Worm (Caenorhabditis elegans): ENCODE results near the gene F54F2.9.

Gene F54F2.9

DNA sequence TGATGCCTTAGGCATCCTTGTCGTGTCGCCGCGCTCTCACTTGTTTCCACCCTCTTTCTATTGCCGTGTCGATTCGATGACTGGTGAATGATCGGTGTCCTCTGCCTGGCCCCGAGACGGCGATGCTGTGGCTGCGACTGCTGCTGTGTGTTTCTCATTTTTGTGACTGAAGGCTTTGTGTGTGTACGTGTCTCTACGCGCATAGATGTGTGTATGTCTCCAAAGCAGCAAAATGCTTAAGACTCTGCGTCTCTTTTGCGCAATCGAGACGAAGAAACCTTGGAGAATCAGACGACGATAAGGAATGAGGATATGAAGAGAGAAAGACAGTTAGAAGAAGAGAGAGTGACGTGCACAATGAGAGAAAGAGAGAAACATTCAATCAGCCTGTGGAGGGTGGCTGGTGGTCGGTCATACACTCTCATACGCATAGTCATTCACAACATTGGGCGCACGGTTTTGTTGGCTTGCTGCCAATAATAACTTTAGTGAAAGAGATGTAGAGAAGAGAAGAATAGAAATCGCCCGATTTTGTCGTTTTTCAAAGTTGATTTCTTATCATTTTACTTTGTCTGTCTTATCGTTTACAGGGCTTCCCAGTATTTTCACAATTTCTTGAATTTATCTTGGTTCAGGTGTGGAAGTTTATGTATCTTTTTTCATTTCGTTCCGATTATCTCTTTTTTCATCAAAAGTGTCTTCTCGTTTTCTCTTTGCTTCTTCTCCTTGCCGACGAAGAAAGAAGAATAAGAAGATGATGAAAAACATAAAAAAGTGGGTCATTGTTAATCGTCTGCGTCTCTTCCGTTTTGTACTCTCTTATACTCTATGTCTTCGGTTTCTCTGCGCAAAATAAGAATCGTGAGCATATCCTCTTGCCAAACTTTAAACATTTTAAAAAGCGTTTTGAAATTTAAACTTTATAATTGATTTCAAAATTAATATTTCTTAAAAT lies 24.9 kb downstream of the F54F2.9 start:
- TF ChIP-seq W03F9.2 (tag; optimal IDR thresholded peaks at IDR 0.05) (peak; percentile 66), dao-5 (tag; optimal IDR thresholded peaks at IDR 0.05) (peak; percentile 55), him-1 (tag; optimal IDR thresholded peaks at IDR 0.05) (peak; percentile 56)

- TF ChIP-seq W03F9.2 (tag; optimal IDR thresholded peaks at IDR 0.05) = no peak
- no peak for TF ChIP-seq dao-5 (tag; optimal IDR thresholded peaks at IDR 0.05)
- TF ChIP-seq him-1 (tag; optimal IDR thresholded peaks at IDR 0.05) = no peak
Observed at ce11 chrIII:8801352-8801863, 25.6 kb downstream of the F54F2.9 start.

ce11 chrIII:8800796-8801083 lies 26.3 kb downstream of the F54F2.9 start:
- TF ChIP-seq W03F9.2 (tag; optimal IDR thresholded peaks at IDR 0.05) (no peak), dao-5 (tag; optimal IDR thresholded peaks at IDR 0.05) (no peak), him-1 (tag; optimal IDR thresholded peaks at IDR 0.05) (no peak)

- TF ChIP-seq him-1 (tag; optimal IDR thresholded peaks at IDR 0.05) (peak; percentile 88), dao-5 (tag; optimal IDR thresholded peaks at IDR 0.05) (no peak), W03F9.2 (tag; optimal IDR thresholded peaks at IDR 0.05) (peak; percentile 65)
Observed at ce11 chrIII:8799964-8800795, 26.8 kb downstream of the F54F2.9 start, which contains the start of gene F54F2.6. Gene F54F2.6 (minus strand): TSS chrIII:8800701.

DNA sequence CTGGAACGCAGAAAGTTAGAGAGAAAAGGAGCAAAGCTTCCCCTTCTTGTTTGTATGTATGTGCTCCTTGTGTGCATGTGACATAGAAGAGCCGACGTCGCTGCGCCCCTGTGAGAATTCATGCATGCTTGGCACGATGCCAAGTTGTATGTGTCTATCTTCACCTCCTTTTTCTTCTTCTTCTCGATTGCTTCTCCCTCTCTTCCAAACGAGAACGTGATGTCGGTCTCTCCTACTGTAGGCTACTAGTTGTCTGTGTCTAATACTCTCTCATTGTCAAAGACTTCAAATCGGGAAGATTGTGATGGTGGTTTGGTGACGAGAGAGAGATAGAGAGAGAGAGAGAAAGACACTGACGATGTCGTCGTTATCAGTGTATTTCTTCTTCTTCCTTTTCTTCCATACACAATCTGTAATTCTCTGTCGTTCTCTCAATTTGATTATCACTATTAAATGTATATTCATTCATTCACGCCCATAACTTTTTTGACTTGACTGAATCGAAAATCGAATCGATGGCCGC lies 29.8 kb downstream of the F54F2.9 start:
- TF ChIP-seq him-1 (tag; optimal IDR thresholded peaks at IDR 0.05) = peak; percentile 77
- no peak for TF ChIP-seq dao-5 (tag; optimal IDR thresholded peaks at IDR 0.05)
- peak; percentile 75 for TF ChIP-seq W03F9.2 (tag; optimal IDR thresholded peaks at IDR 0.05)

- peak; percentile 96 for TF ChIP-seq him-1 (tag; optimal IDR thresholded peaks at IDR 0.05)
- peak; percentile 86 for TF ChIP-seq W03F9.2 (tag; optimal IDR thresholded peaks at IDR 0.05)
- peak; percentile 46 for TF ChIP-seq dao-5 (tag; optimal IDR thresholded peaks at IDR 0.05)
Observed at ce11 chrIII:8795595-8796141, 31.4 kb downstream of the F54F2.9 start.

- TF ChIP-seq dao-5 (tag; optimal IDR thresholded peaks at IDR 0.05) (no peak), him-1 (tag; optimal IDR thresholded peaks at IDR 0.05) (no peak), W03F9.2 (tag; optimal IDR thresholded peaks at IDR 0.05) (no peak)
Observed at ce11 chrIII:8794793-8795192, 32.2 kb downstream of the F54F2.9 start.

ce11 chrIII:8792251-8792650 lies 34.8 kb downstream of the F54F2.9 start, which contains the start of gene ztf-1:
Gene ztf-1 (minus strand): TSS chrIII:8792351.
- TF ChIP-seq W03F9.2 (tag; optimal IDR thresholded peaks at IDR 0.05) = no peak
- no peak for TF ChIP-seq dao-5 (tag; optimal IDR thresholded peaks at IDR 0.05)
- no peak for TF ChIP-seq him-1 (tag; optimal IDR thresholded peaks at IDR 0.05)

ce11 chrIII:8791235-8791634 lies 35.8 kb downstream of the F54F2.9 start, which contains the start of the genes zfp-1 and F54F2.14:
Gene zfp-1 (plus strand): TSS chrIII:8791535.
Gene F54F2.14 (plus strand): TSS chrIII:8791546.
- no peak for TF ChIP-seq him-1 (tag; optimal IDR thresholded peaks at IDR 0.05)
- TF ChIP-seq W03F9.2 (tag; optimal IDR thresholded peaks at IDR 0.05) = no peak
- TF ChIP-seq dao-5 (tag; optimal IDR thresholded peaks at IDR 0.05) = no peak

DNA sequence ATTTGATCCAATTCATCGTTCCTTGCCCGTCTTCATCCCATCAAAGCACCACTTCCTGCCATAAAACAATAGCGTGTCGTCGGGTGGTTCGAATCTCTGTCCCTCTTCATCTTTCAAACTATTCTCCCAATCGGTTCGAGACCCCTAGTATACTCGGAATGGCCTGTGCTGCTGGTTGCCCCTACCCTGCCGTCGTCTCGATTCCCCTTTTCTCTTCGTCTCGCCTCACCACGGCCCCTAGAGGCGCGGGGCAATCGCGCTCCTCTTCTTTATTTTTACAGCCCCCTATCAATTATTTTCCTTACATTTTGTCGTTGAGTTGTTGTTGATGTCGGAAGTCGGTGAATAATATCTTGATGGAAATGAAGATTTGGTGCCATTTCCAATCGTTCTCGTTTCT lies 38.3 kb downstream of the F54F2.9 start:
- TF ChIP-seq him-1 (tag; optimal IDR thresholded peaks at IDR 0.05) (peak; percentile 10), W03F9.2 (tag; optimal IDR thresholded peaks at IDR 0.05) (no peak)

DNA sequence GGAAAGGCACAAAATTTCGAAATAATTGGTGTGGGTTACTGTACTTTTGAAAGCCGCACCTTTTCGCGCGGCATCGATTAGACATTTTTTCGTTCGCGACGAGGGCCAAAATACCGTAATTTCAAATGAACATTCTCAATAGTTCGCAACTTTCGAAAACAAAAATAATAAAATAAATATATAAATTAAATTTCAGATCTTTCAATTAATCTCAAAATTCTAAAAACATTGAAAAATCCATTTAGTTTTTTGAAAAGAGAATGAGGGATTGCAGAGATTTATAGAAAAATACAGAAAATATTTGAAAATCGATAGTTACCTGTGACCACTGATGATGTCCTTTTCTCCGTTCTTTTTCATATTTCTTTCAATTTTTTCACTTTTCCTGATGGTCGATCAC lies 41.0 kb downstream of the F54F2.9 start, which contains the start of gene K02D10.8:
Gene K02D10.8, plus strand, starts transcription at position 301 of the 400 bp plus-strand sequence.
- TF ChIP-seq dao-5 (tag; optimal IDR thresholded peaks at IDR 0.05) (no peak), him-1 (tag; optimal IDR thresholded peaks at IDR 0.05) (no peak), W03F9.2 (tag; optimal IDR thresholded peaks at IDR 0.05) (no peak)

ce11 chrIII:8785426-8785825 lies 41.6 kb downstream of the F54F2.9 start:
- no peak for TF ChIP-seq dao-5 (tag; optimal IDR thresholded peaks at IDR 0.05)
- TF ChIP-seq him-1 (tag; optimal IDR thresholded peaks at IDR 0.05) = peak; percentile 21

ce11 chrIII:8784500-8784899 lies 42.5 kb downstream of the F54F2.9 start:
- no peak for TF ChIP-seq W03F9.2 (tag; optimal IDR thresholded peaks at IDR 0.05)
- no peak for TF ChIP-seq him-1 (tag; optimal IDR thresholded peaks at IDR 0.05)
